Worm (Caenorhabditis elegans) whole organism, L4/young adult: ENCODE measurements around the gene Y45F10B.12.
"Not testable (repeated sequence)": the region's sequence is repeated elsewhere in the genome, so short reads cannot be mapped to it uniquely, and the experiment has no call there.

Experiments used
- W03F9.2 ChIP-seq: fragments of 150-350 bp; optimal IDR thresholded peaks from 2 replicates; lab custom pipeline; 2014; ENCODE audit warnings: missing biosample characterization, missing genetic modification characterization
- dao-5 ChIP-seq: sonication (generic microtip); optimal IDR thresholded peaks from 2 replicates; lab custom pipeline; 2016; ENCODE audit warnings: missing genotype, missing genetic modification characterization, moderate library complexity, missing compliant biosample characterization
- him-1 ChIP-seq: sonication (generic microtip); optimal IDR thresholded peaks from 2 replicates; lab custom pipeline; 2016; ENCODE audit warnings: missing genotype, missing genetic modification reagents, missing genetic modification characterization, missing compliant biosample characterization

ce11 chrIV:13578953-13579352 is 8.3 kb upstream of the Y45F10B.12 start, which contains the start of gene sru-16:
- not testable (repeated sequence) for TF ChIP-seq dao-5, him-1, W03F9.2 (tag; lab: Kevin White, UChicago)
